Worm (Caenorhabditis elegans) whole organism, L2 larva: ENCODE measurements around the gene act-4.

Experiments used
- ama-1 ChIP-seq: fragments of 150-350 bp; optimal IDR thresholded peaks from 2 replicates; lab custom pipeline; 2018; ENCODE audit warnings: inconsistent platforms
- dmd-4 ChIP-seq: sonication (generic microtip); optimal IDR thresholded peaks from 2 replicates; lab custom pipeline; 2017; ENCODE audit warnings: missing biosample characterization, missing genetic modification characterization
- fos-1 ChIP-seq: fragments of 150-350 bp; optimal IDR thresholded peaks from 2 replicates; lab custom pipeline; 2014; ENCODE audit warnings: missing biosample characterization, missing genetic modification characterization
- lin-13 ChIP-seq: fragments of 150-350 bp; optimal IDR thresholded peaks from 2 replicates; lab custom pipeline; 2014; ENCODE audit warnings: missing biosample characterization, missing genetic modification reagents, missing genetic modification characterization
- mbf-1 ChIP-seq: sonication (generic microtip); optimal IDR thresholded peaks from 2 replicates; lab custom pipeline; 2017; ENCODE audit warnings: missing biosample characterization, missing genetic modification characterization
- nhr-11 ChIP-seq: fragments of 150-350 bp; optimal IDR thresholded peaks from 2 replicates; lab custom pipeline; 2014; ENCODE audit warnings: missing biosample characterization, missing genetic modification characterization
- nhr-25 ChIP-seq: fragments of 150-350 bp; sonication (generic microtip); optimal IDR thresholded peaks from 3 replicates; lab custom pipeline; 2014; ENCODE audit warnings: missing biosample characterization, missing genetic modification characterization
- unc-62 ChIP-seq: fragments of 150-350 bp; optimal IDR thresholded peaks from 2 replicates; lab custom pipeline; 2014; ENCODE audit warnings: missing biosample characterization, missing genetic modification reagents, missing genetic modification characterization
- ztf-11 ChIP-seq: sonication (generic microtip); optimal IDR thresholded peaks from 2 replicates; lab custom pipeline; 2017; ENCODE audit warnings: missing biosample characterization, missing genetic modification characterization

DNA sequence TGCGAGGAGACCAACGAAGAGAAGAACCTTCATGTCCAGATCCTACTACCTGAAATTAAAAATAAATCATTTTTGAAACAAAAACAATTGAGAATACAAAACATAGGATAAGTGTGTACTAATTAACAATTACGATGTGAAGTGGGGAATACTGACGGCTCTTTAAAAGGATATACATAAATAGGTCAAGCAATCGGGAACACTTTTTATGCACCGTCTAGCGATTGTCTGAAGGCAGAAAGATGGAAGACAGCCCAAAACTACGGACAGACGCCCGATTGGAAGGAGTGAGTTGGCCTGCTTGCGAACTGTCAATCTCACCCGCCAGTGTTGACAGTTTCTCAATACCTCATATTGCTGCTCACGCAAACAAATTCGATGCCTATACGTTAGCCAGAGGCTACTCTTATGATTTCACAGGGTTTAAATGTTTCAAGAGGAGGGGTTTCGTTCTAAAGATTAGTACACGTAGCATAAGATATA lies 10.5 kb downstream of the act-4 start, which contains the start of gene calu-1:
- TF ChIP-seq lin-13 (no peak), nhr-11 (tag; lab: Kevin White, UChicago) (no peak), nhr-25 (no peak), mbf-1 (no peak), ztf-11 (tag; lab: Kevin White, UChicago) (no peak), ama-1 (lab: Kevin White, UChicago) (no peak), dmd-4 (tag; lab: Kevin White, UChicago) (no peak), unc-62 (GFP tag; lab: Kevin White, UChicago) (no peak), fos-1 (no peak)
